Fruit fly (Drosophila melanogaster): Measurements from ENCODE around the gene ATPsynCF6.

The ATPsynCF6 gene

DNA sequence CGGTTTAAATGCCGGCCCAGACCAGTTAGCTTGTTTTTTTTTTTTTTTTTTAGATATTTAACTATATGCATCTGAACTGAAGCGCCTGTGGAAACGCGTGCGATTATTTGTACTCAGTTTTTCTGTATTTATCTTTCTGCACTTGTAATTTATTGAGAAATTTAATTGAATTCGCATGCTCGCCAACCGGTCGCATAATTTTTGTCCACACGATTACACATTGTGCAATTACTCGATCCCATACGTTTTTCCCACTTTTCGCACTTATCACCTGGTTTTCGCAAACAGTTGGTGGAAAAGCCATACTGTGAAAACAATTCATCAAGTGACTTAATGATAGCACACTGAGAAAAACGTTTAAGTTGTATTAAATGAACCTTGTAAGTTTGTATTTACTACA lies 16.8 kb upstream of the ATPsynCF6 start, which contains the start of gene CG42827:
TSS of gene CG42827 (plus strand) at position 301 of the 400 bp plus-strand sequence.
- TF ChIP-seq Pdp1 (GFP tag; optimal IDR thresholded peaks at IDR 0.05), result no peak
- TF ChIP-seq CG3838 (GFP tag; optimal IDR thresholded peaks at IDR 0.05), result no peak
- no peak for TF ChIP-seq HLH3B (GFP tag; IDR thresholded peaks at IDR 0.05)
- no peak for TF ChIP-seq CG6791 (GFP tag; IDR thresholded peaks at IDR 0.05; ENCODE audit: partially characterized antibody)
- TF ChIP-seq nerfin-1 (tag; optimal IDR thresholded peaks at IDR 0.05), result no peak
- no peak for TF ChIP-seq gro (GFP tag; optimal IDR thresholded peaks at IDR 0.05)
- no peak for TF ChIP-seq CG3847 (GFP tag; IDR thresholded peaks at IDR 0.05)
- TF ChIP-seq jumu (GFP tag; optimal IDR thresholded peaks at IDR 0.05), result no peak
- TF ChIP-seq abd-A (tag; optimal IDR thresholded peaks at IDR 0.05), result no peak
- no peak for TF ChIP-seq eve (GFP tag; optimal IDR thresholded peaks at IDR 0.05)
- TF ChIP-seq ab (GFP tag; optimal IDR thresholded peaks at IDR 0.05), result no peak
- TF ChIP-seq CG1792 (GFP tag; optimal IDR thresholded peaks at IDR 0.05), result no peak
- TF ChIP-seq CG16779 (GFP tag; IDR thresholded peaks at IDR 0.05), result no peak

DNA sequence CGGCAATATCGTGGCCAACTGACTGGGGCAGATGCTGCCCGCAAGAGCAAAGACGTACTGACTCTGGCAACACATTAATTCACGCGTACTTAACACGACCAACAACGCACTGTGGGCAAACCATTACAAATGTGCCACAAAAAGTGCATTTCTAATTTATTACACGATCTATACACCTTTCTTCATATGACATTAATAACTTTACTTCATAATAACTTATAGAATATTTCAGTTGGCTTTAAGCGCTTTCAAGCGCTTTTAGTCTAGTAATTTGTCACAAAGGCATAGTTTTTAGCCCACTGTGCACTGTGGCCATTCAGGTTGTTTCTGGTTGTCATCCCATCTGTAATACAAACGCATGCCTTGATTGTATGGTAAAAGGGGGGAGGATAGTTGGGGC lies 12.4 kb upstream of the ATPsynCF6 start:
- TF ChIP-seq gem (tag; optimal IDR thresholded peaks at IDR 0.05), result peak; percentile 7
- peak; percentile 50; the same call in 2 of the 3 replicates for TF ChIP-seq row (GFP tag; IDR thresholded peaks at IDR 0.05)
- TF ChIP-seq sens (GFP tag), result peak; percentile 63
- TF ChIP-seq lola (GFP tag; optimal IDR thresholded peaks at IDR 0.05), result no peak
- TF ChIP-seq Drgx (GFP tag; IDR thresholded peaks at IDR 0.05), result 0 out of 2 replicates have a peak, but pooled peaks have one; percentile 23
- no peak for TF ChIP-seq lab (GFP tag; optimal IDR thresholded peaks at IDR 0.05)
- TF ChIP-seq CG11504 (tag; optimal IDR thresholded peaks at IDR 0.05), result peak; percentile 19
- 0 out of 3 replicates have a peak, but pooled peaks have one; percentile 17 for TF ChIP-seq CG34422 (GFP tag; IDR thresholded peaks at IDR 0.05)

DNA sequence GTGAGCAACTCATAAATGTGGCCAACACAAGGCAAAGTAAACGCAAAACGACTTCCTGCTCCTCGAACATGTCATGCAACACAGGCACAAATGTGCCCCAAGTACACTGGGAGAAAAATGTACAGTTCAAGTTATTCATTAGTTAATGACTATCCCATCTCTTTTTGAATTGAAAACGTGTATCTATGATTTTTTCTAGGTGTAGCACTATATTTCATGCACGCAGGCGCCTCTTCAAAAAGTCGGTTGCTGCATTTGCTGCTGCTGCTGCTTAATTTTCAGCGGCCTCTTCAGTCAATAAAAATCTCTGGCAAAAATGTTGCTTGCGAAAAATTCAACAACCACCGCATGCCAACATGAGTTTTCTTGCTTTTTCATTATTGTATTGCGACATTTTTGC lies 11.7 kb upstream of the ATPsynCF6 start:
- TF ChIP-seq bsh (GFP tag; optimal IDR thresholded peaks at IDR 0.05), result peak in 1 of 2 experiments; percentile 5
- TF ChIP-seq maf-S (GFP tag; optimal IDR thresholded peaks at IDR 0.05), result no peak
- TF ChIP-seq Ets65A (GFP tag), result peak; percentile 79
- peak; percentile 38 for TF ChIP-seq Drgx (GFP tag; IDR thresholded peaks at IDR 0.05)
- no peak for TF ChIP-seq Blimp-1 (GFP tag; optimal IDR thresholded peaks at IDR 0.05)
- no peak for TF ChIP-seq Usf (GFP tag; optimal IDR thresholded peaks at IDR 0.05)
- no peak for TF ChIP-seq shn (GFP tag; optimal IDR thresholded peaks at IDR 0.05)
- TF ChIP-seq CG8359 (GFP tag; optimal IDR thresholded peaks at IDR 0.05; ENCODE audit: borderline replicate concordance), result no peak
- no peak for TF ChIP-seq H15 (GFP tag; IDR thresholded peaks at IDR 0.05)

DNA sequence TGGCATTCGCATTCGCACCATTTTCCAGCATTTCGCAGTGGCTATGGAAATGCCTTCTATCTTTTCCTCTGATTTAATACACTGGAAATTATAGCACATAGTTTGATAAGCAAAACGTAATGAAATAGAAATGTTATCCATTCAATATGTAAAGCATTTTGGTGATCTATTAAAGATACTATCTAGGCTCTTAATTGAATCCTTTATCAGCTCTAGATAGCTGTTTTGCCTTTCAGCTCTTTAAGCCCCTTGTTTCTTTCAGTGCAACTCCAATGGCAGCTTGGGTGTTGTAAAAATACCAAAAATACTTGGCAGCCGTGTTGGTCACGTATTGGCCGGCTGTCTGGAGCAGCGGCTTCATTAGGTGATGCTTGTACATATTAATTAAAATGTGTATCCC lies 9.2 kb upstream of the ATPsynCF6 start:
- TF ChIP-seq NC2β (GFP tag; optimal IDR thresholded peaks at IDR 0.05) (no peak), CG3407 (GFP tag; optimal IDR thresholded peaks at IDR 0.05) (no peak), Deaf1 (tag; optimal IDR thresholded peaks at IDR 0.05) (no peak), CG7556 (GFP tag; optimal IDR thresholded peaks at IDR 0.05) (no peak), oc (tag; optimal IDR thresholded peaks at IDR 0.05) (no peak), Hand (GFP tag; optimal IDR thresholded peaks at IDR 0.05) (no peak), CG10654 (GFP tag; optimal IDR thresholded peaks at IDR 0.05) (no peak), cg (GFP tag; optimal IDR thresholded peaks at IDR 0.05) (no peak), slou (GFP tag; optimal IDR thresholded peaks at IDR 0.05) (no peak), pnt (GFP tag; optimal IDR thresholded peaks at IDR 0.05) (no peak), Med (GFP tag) (peak; percentile 56), CG11504 (tag; optimal IDR thresholded peaks at IDR 0.05) (peak; percentile 20), Hr3 (GFP tag; optimal IDR thresholded peaks at IDR 0.05) (no peak), PHDP (tag; optimal IDR thresholded peaks at IDR 0.05) (no peak), Ptx1 (GFP tag; IDR thresholded peaks at IDR 0.05) (0 out of 2 replicates have a peak, but pooled peaks have one; percentile 20), CG8290 (GFP tag; optimal IDR thresholded peaks at IDR 0.05) (no peak), CG8290 (tag; optimal IDR thresholded peaks at IDR 0.05) (no peak), CG13123 (GFP tag; optimal IDR thresholded peaks at IDR 0.05) (no peak), CG9609 (GFP tag; optimal IDR thresholded peaks at IDR 0.05) (no peak), row (GFP tag; IDR thresholded peaks at IDR 0.05) (0 out of 3 replicates have a peak, but pooled peaks have one; percentile 6), CG13287 (GFP tag; IDR thresholded peaks at IDR 0.05; ENCODE audit: partially characterized antibody) (no peak)

All from whole organism, embryonic.